Worm (Caenorhabditis elegans): ENCODE measurements around the gene F45D3.2.

DNA sequence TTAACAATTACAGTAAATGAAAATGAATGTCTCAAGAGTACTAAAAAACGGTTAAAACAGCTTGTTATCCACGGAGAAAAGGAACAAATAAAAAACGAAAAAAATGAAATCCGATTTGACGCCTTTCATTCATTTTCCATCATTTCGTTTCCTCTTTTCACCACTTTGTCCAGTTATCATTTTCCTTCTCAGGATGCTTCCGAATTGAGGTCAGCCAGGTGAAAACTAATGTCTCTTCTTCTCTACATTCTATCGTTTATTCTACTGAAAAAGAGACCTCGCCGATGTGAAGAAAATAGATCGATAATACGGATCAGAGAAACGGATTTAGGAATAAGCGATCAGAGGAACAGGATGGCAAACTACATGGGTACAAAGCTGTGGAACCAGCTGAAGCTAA lies 14.7 kb upstream of the F45D3.2 start:
- TF ChIP-seq lin-13 (tag; optimal IDR thresholded peaks at IDR 0.05) (no peak), blmp-1 (tag; optimal IDR thresholded peaks at IDR 0.05) (no peak), lsy-2 (tag; optimal IDR thresholded peaks at IDR 0.05) (no peak), hlh-1 (tag; optimal IDR thresholded peaks at IDR 0.05) (no peak), sptf-1 (tag; optimal IDR thresholded peaks at IDR 0.05) (no peak), unc-62 (GFP tag; optimal IDR thresholded peaks at IDR 0.05) (no peak), nhr-12 (tag; optimal IDR thresholded peaks at IDR 0.05) (no peak)

All from whole organism, mixed stage, embryonic.